Worm (Caenorhabditis elegans): ENCODE measurements around the gene nep-9.

DNA sequence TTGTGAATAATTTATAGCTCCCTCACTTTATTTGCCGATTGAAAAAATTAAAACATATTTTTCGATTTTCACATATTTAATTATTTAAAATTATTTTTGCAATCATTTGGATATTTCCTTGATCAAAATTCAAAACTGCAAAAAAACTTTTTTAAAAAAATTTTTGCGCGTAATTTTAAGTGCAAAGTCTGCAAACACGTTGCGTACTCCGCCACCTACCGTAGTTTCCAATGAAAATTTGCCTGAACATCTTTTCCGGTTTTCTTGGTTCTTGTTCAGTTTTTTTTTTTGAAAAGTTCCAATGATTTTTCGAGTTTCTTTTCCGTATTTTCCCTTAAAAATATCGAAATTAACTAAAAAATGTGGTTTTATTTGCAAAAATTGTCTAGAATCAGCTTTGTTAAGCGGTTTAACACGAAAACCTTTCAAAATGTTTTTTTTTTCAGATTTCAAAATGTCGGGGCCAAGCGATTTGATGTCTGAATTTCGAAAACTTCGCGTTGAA lies 49.7 kb upstream of the nep-9 start, which contains the start of gene C16C8.25:
- TF ChIP-seq flt-1 (GFP tag; IDR thresholded peaks at IDR 0.05), result no peak
- TF ChIP-seq ref-1 (GFP tag; conservative IDR thresholded peaks at IDR 0.05), result no peak
- no peak for TF ChIP-seq ztf-29 (GFP tag; IDR thresholded peaks at IDR 0.05)
- TF ChIP-seq klf-2 (GFP tag; conservative IDR thresholded peaks at IDR 0.05), result no peak
- no peak for TF ChIP-seq med-1 (GFP tag; optimal IDR thresholded peaks at IDR 0.05; ENCODE audit: insufficient read depth)
- no peak for TF ChIP-seq tab-1 (GFP tag; IDR thresholded peaks at IDR 0.05)
- TF ChIP-seq T22C8.4 (GFP tag; IDR thresholded peaks at IDR 0.05), result no peak

All from whole organism, midembryonic.